Fruit fly (Drosophila melanogaster) whole organism, prepupa: ENCODE measurements around the gene Hyls1.

Source experiments
- Blimp-1 ChIP-seq: fragments of 200-800 bp; sonication (Bioruptor generic); optimal IDR thresholded peaks from 3 replicates; lab custom pipeline; 2017; ENCODE audit warnings: missing biosample characterization, missing genetic modification characterization, mild to moderate bottlenecking, moderate library complexity, missing genetic modification reagents
- CG10631 ChIP-seq: fragments of 200-800 bp; sonication (Bioruptor generic); optimal IDR thresholded peaks from 2 replicates; lab custom pipeline; 2016; ENCODE audit warnings: missing biosample characterization, missing genetic modification characterization
- CG11762 ChIP-seq: fragments of 200-800 bp; sonication (Bioruptor generic); optimal IDR thresholded peaks from 3 replicates; lab custom pipeline; 2016; ENCODE audit warnings: missing biosample characterization, missing genetic modification characterization; ENCODE audit not compliant: insufficient read depth
- CG11902 ChIP-seq: fragments of 200-800 bp; sonication (Bioruptor generic); optimal IDR thresholded peaks from 3 replicates; lab custom pipeline; 2016; ENCODE audit warnings: missing biosample characterization, missing genetic modification characterization
- CG15336 ChIP-seq: fragments of 200-800 bp; sonication (Bioruptor generic); IDR thresholded peaks from 2 replicates; pipeline ENCODE4 v1.3.6; 2022; ENCODE audit warnings: missing biosample characterization, missing genetic modification characterization
- CG1621 ChIP-seq: fragments of 200-800 bp; sonication (Bioruptor generic); optimal IDR thresholded peaks from 3 replicates; lab custom pipeline; 2018; ENCODE audit warnings: missing biosample characterization, mild to moderate bottlenecking, missing genetic modification characterization
- CG16779 ChIP-seq: fragments of 200-800 bp; sonication (Bioruptor generic); optimal IDR thresholded peaks from 3 replicates; lab custom pipeline; 2017; ENCODE audit warnings: missing biosample characterization, mild to moderate bottlenecking, missing genetic modification characterization
- CG3032 ChIP-seq: fragments of 200-800 bp; optimal IDR thresholded peaks from 2 replicates; lab custom pipeline; 2019; ENCODE audit warnings: missing biosample characterization, mild to moderate bottlenecking, missing genetic modification characterization, moderate library complexity
- CG31627 ChIP-seq: fragments of 200-800 bp; sonication (Bioruptor generic); optimal IDR thresholded peaks from 3 replicates; lab custom pipeline; 2016; ENCODE audit warnings: missing biosample characterization, missing genetic modification characterization
- CG34406 ChIP-seq: fragments of 200-800 bp; sonication (Bioruptor generic); optimal IDR thresholded peaks from 3 replicates; lab custom pipeline; 2016; ENCODE audit warnings: missing biosample characterization, missing genetic modification characterization
- CG3919 ChIP-seq: fragments of 200-800 bp; sonication (Bioruptor generic); optimal IDR thresholded peaks from 3 replicates; lab custom pipeline; 2016; ENCODE audit warnings: missing biosample characterization, missing genetic modification characterization
- CG4318 ChIP-seq: fragments of 200-800 bp; sonication (Bioruptor generic); optimal IDR thresholded peaks from 3 replicates; lab custom pipeline; 2017; ENCODE audit warnings: missing biosample characterization, mild to moderate bottlenecking, missing genetic modification characterization
- CG6163 ChIP-seq: fragments of 200-800 bp; sonication (Bioruptor generic); IDR thresholded peaks from 3 replicates; pipeline ENCODE4 v1.3.6; 2022; ENCODE audit warnings: missing biosample characterization, missing genetic modification characterization
- CG6792 ChIP-seq: fragments of 200-800 bp; sonication (Bioruptor generic); optimal IDR thresholded peaks from 3 replicates; lab custom pipeline; 2016; ENCODE audit warnings: missing biosample characterization, missing genetic modification characterization
- CG6854 ChIP-seq: fragments of 200-800 bp; sonication (Bioruptor generic); optimal IDR thresholded peaks from 2 replicates; lab custom pipeline; 2017; ENCODE audit warnings: missing biosample characterization, mild to moderate bottlenecking, missing genetic modification characterization
- CG7368 ChIP-seq: fragments of 200-800 bp; sonication (Bioruptor generic); optimal IDR thresholded peaks from 3 replicates; lab custom pipeline; 2016; ENCODE audit warnings: missing biosample characterization, missing genetic modification characterization
- CG8319 ChIP-seq: fragments of 200-800 bp; sonication (Bioruptor generic); optimal IDR thresholded peaks from 3 replicates; lab custom pipeline; 2016; ENCODE audit warnings: missing biosample characterization, missing genetic modification characterization
- CG8632 ChIP-seq: fragments of 200-800 bp; sonication (Bioruptor generic); optimal IDR thresholded peaks from 3 replicates; lab custom pipeline; 2016; ENCODE audit warnings: missing biosample characterization, missing genetic modification characterization
- CG9139 ChIP-seq: fragments of 200-800 bp; sonication (Bioruptor generic); optimal IDR thresholded peaks from 3 replicates; lab custom pipeline; 2017; ENCODE audit warnings: missing biosample characterization, mild to moderate bottlenecking, missing genetic modification characterization
- Eip93F ChIP-seq: fragments of 200-800 bp; sonication (Bioruptor generic); optimal IDR thresholded peaks from 2 replicates; lab custom pipeline; 2016; ENCODE audit warnings: missing biosample characterization, mild to moderate bottlenecking, missing genetic modification characterization
- Ets21C ChIP-seq: fragments of 200-800 bp; sonication (Bioruptor generic); optimal IDR thresholded peaks from 3 replicates; lab custom pipeline; 2016; ENCODE audit warnings: missing biosample characterization, missing genetic modification characterization
- Ets96B ChIP-seq: fragments of 200-800 bp; optimal IDR thresholded peaks from 2 replicates; lab custom pipeline; 2019; ENCODE audit warnings: missing biosample characterization, mild to moderate bottlenecking, missing genetic modification characterization, moderate library complexity
- Gug ChIP-seq: fragments of 200-800 bp; sonication (Bioruptor generic); IDR thresholded peaks from 2 replicates; pipeline ENCODE4 v1.3.6; 2022; ENCODE audit warnings: missing biosample characterization, missing genetic modification characterization
- Hr39 ChIP-seq: fragments of 200-800 bp; sonication (Bioruptor generic); optimal IDR thresholded peaks from 2 replicates; lab custom pipeline; 2016; ENCODE audit warnings: missing biosample characterization, missing genetic modification characterization
- Hr4 ChIP-seq: fragments of 200-800 bp; sonication (Bioruptor generic); optimal IDR thresholded peaks from 3 replicates; lab custom pipeline; 2016; ENCODE audit warnings: missing biosample characterization, missing genetic modification characterization
- Lpt ChIP-seq: fragments of 200-800 bp; sonication (Bioruptor generic); optimal IDR thresholded peaks from 3 replicates; lab custom pipeline; 2016; ENCODE audit warnings: missing biosample characterization, missing genetic modification characterization
- Met ChIP-seq: fragments of 200-800 bp; sonication (Bioruptor generic); optimal IDR thresholded peaks from 3 replicates; lab custom pipeline; 2016; ENCODE audit warnings: missing biosample characterization, missing genetic modification characterization
- OdsH ChIP-seq: fragments of 200-800 bp; sonication (Bioruptor generic); optimal IDR thresholded peaks from 3 replicates; lab custom pipeline; 2016; ENCODE audit warnings: missing biosample characterization, missing genetic modification characterization
- Smox ChIP-seq: fragments of 200-800 bp; sonication (Bioruptor generic); optimal IDR thresholded peaks from 3 replicates; lab custom pipeline; 2016; ENCODE audit warnings: missing biosample characterization, missing genetic modification characterization
- Sox15 ChIP-seq: fragments of 200-800 bp; sonication (Bioruptor generic); optimal IDR thresholded peaks from 3 replicates; lab custom pipeline; 2016; ENCODE audit warnings: missing biosample characterization, missing genetic modification characterization
- achi ChIP-seq: fragments of 200-800 bp; sonication (Bioruptor generic); optimal IDR thresholded peaks from 3 replicates; lab custom pipeline; 2016; ENCODE audit warnings: missing biosample characterization, missing genetic modification characterization
- cyc ChIP-seq: fragments of 200-800 bp; sonication (Bioruptor generic); optimal IDR thresholded peaks from 3 replicates; lab custom pipeline; 2016; ENCODE audit warnings: missing biosample characterization, missing genetic modification characterization
- dac ChIP-seq: fragments of 200-800 bp; sonication (Bioruptor generic); optimal IDR thresholded peaks from 2 replicates; lab custom pipeline; 2017; ENCODE audit warnings: missing biosample characterization, mild to moderate bottlenecking, missing genetic modification characterization
- dsx ChIP-seq: fragments of 200-800 bp; optimal IDR thresholded peaks from 3 replicates; lab custom pipeline; 2019; ENCODE audit warnings: missing biosample characterization, mild to moderate bottlenecking, missing genetic modification characterization, moderate library complexity; ENCODE audit not compliant: poor library complexity, severe bottlenecking
- eg ChIP-seq: fragments of 200-800 bp; sonication (Bioruptor generic); IDR thresholded peaks from 3 replicates; pipeline ENCODE4 v1.3.6; 2022; ENCODE audit warnings: missing biosample characterization, missing genetic modification characterization
- esn ChIP-seq: fragments of 200-800 bp; sonication (Bioruptor generic); optimal IDR thresholded peaks from 2 replicates; lab custom pipeline; 2016; ENCODE audit warnings: missing biosample characterization, mild to moderate bottlenecking, missing genetic modification characterization, moderate library complexity
- fd59A ChIP-seq: fragments of 200-800 bp; sonication (Bioruptor generic); optimal IDR thresholded peaks from 2 replicates; lab custom pipeline; 2017; ENCODE audit warnings: missing biosample characterization, mild to moderate bottlenecking, missing genetic modification characterization, missing genetic modification reagents
- fd85E ChIP-seq: fragments of 200-800 bp; sonication (Bioruptor generic); optimal IDR thresholded peaks from 3 replicates; lab custom pipeline; 2016; ENCODE audit warnings: missing biosample characterization, missing genetic modification characterization
- fkh ChIP-seq: fragments of 200-800 bp; sonication (Bioruptor generic); optimal IDR thresholded peaks from 3 replicates; lab custom pipeline; 2017; ENCODE audit warnings: missing biosample characterization, mild to moderate bottlenecking, missing genetic modification characterization, moderate library complexity
- lz ChIP-seq: fragments of 200-800 bp; sonication (Bioruptor generic); optimal IDR thresholded peaks from 3 replicates; lab custom pipeline; 2016; ENCODE audit warnings: missing biosample characterization, missing genetic modification characterization
- net ChIP-seq: fragments of 200-800 bp; sonication (Bioruptor generic); optimal IDR thresholded peaks from 3 replicates; lab custom pipeline; 2016; ENCODE audit warnings: missing biosample characterization, missing genetic modification characterization
- salr ChIP-seq, 2 experiments: fragments of 200-800 bp; sonication (Bioruptor generic); optimal IDR thresholded peaks; 3 replicates each; lab custom pipeline; 2016 to 2018; ENCODE audit warnings: missing biosample characterization in 2 of 2, missing genetic modification characterization in 2 of 2, mild to moderate bottlenecking in 1 of 2
- spab ChIP-seq: fragments of 200-800 bp; sonication (Bioruptor generic); optimal IDR thresholded peaks from 2 replicates; lab custom pipeline; 2017; ENCODE audit warnings: missing biosample characterization, mild to moderate bottlenecking, missing genetic modification characterization, missing genetic modification reagents
- ss ChIP-seq, 2 experiments: fragments of 200-800 bp; sonication (Bioruptor generic); optimal IDR thresholded peaks; 2 replicates in 1 of 2; 3 replicates in 1 of 2; lab custom pipeline; 2017 to 2018; ENCODE audit warnings: mild to moderate bottlenecking in 2 of 2, missing biosample characterization in 2 of 2, missing genetic modification characterization in 2 of 2, moderate library complexity in 1 of 2
- svp ChIP-seq: fragments of 200-800 bp; sonication (Bioruptor generic); peaks from one replicate; lab custom pipeline; 2016; ENCODE audit warnings: missing biosample characterization, missing genetic modification characterization

Hyls1 gene

DNA sequence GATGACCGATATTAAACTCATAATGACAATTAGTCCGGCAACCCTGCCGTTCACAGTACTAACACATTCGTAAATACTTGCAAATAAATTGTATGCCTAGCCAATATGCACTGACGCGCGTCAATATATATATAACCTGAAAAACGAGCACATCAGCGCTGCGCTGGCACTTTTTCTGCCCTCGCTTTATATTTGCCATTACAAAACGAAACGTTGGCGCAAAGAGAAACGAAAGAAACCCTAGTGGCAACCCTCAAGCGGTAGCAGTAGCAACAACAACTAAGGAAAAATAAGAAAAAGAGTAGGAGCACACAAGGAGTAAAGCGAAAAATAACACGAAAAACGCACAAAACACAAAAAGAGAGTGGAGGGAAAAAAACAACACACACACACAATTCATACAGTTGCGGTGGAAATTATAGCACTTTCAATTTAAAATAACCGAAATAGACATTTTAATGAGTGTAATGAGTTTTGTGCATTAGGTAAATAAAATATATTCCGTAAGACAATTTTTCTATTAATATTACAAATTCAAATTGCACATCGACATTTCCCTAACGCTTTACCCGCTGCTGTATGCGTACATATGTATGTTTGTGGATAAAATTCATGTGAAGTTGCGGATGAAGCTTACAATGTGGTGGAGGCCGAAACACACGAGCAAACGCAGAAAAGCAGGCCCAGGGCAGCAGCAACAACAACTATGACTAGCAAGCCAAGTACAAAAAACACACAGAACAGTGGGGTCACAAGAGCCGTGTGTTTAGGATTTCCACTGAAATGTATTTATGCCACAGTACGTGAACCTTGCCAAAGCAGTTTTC is 1.5 kb downstream of the Hyls1 start (continued):
- peak; percentile 98 for TF ChIP-seq dac (GFP tag; lab: Kevin White, UChicago)
- TF ChIP-seq fkh (GFP tag; lab: Kevin White, UChicago), result peak; percentile 93
- peak; percentile 99 for TF ChIP-seq CG8632 (GFP tag; lab: Kevin White, UChicago)
- peak; percentile 99 for TF ChIP-seq CG31627 (GFP tag; lab: Kevin White, UChicago)
- peak; percentile 100 for TF ChIP-seq esn (GFP tag; lab: Kevin White, UChicago)
- peak; percentile 99 for TF ChIP-seq CG34406 (GFP tag; lab: Kevin White, UChicago)
- TF ChIP-seq eg (GFP tag; lab: Robert Waterston, UW), result peak; percentile 99
- TF ChIP-seq fd59A (GFP tag; lab: Kevin White, UChicago), result peak; percentile 99
- TF ChIP-seq CG11762 (GFP tag; lab: Kevin White, UChicago), result peak; percentile 99
- TF ChIP-seq Gug (GFP tag; lab: Robert Waterston, UW), result peak; percentile 98

DNA sequence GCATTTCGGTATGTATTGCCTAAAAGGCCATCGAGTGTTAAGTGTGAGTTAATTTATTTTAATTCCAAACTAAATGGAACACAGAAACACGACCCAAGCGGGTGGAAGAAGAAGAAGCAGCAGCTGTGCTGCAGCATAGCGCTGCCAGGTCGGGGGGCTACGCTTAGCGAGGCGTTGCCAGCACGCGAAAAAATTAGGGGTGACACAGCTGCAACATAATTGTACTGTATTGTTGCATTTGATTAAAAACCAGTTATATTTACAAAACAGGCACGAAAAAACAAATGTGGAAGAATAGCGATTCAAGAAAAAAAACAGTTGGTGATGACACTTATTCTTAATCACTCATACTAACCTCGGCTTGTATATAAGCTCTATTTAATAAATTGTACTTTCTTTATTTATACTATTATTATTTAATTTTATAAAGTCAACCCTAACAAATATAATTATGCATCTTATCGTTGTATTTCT is 2.2 kb downstream of the Hyls1 start:
- TF ChIP-seq Sox15 (GFP tag; lab: Kevin White, UChicago) (peak; percentile 76), CG11762 (GFP tag; lab: Kevin White, UChicago) (peak; percentile 66), CG11902 (peak; percentile 64), CG8632 (GFP tag; lab: Kevin White, UChicago) (peak; percentile 53), Gug (GFP tag; lab: Robert Waterston, UW) (peak; percentile 61; the same call in 1 of the 2 replicates), esn (GFP tag; lab: Kevin White, UChicago) (peak; percentile 86), dac (GFP tag; lab: Kevin White, UChicago) (no peak), lz (GFP tag; lab: Kevin White, UChicago) (peak; percentile 80), OdsH (GFP tag; lab: Kevin White, UChicago) (peak; percentile 76), dsx (GFP tag; lab: Kevin White, UChicago) (peak; percentile 50), ss (GFP tag; optimal IDR thresholded peaks at IDR 0.05; lab: Kevin White, UChicago) (no peak), CG8319 (GFP tag; lab: Kevin White, UChicago) (peak; percentile 51), CG6854 (GFP tag; lab: Kevin White, UChicago) (peak; percentile 37), fd59A (GFP tag; lab: Kevin White, UChicago) (peak; percentile 40), Blimp-1 (GFP tag; lab: Kevin White, UChicago) (peak; percentile 51), CG10631 (GFP tag; lab: Kevin White, UChicago) (peak; percentile 76), CG9139 (GFP tag; lab: Kevin White, UChicago) (peak; percentile 6), CG3919 (no peak), CG3032 (no peak), eg (GFP tag; lab: Robert Waterston, UW) (peak; percentile 81), fd85E (GFP tag; lab: Kevin White, UChicago) (peak; percentile 16), achi (GFP tag; lab: Kevin White, UChicago) (peak; percentile 74), Ets96B (peak; percentile 30), CG1621 (tag; lab: Kevin White, UChicago) (no peak), Eip93F (GFP tag; lab: Kevin White, UChicago) (peak; percentile 48), Met (GFP tag; lab: Kevin White, UChicago) (peak; percentile 80), Lpt (GFP tag; lab: Kevin White, UChicago) (no peak), CG31627 (GFP tag; lab: Kevin White, UChicago) (peak; percentile 84), net (no peak), cyc (GFP tag; lab: Kevin White, UChicago) (peak; percentile 82), CG6792 (GFP tag; lab: Kevin White, UChicago) (peak; percentile 41), CG15336 (GFP tag; lab: Robert Waterston, UW) (peak; percentile 50), Smox (GFP tag; lab: Kevin White, UChicago) (peak; percentile 78), Hr39 (peak; percentile 88), CG16779 (tag; lab: Kevin White, UChicago) (no peak), CG7368 (GFP tag; lab: Kevin White, UChicago) (peak; percentile 46), spab (GFP tag; lab: Kevin White, UChicago) (peak; percentile 30), CG6163 (GFP tag; lab: Robert Waterston, UW) (peak; percentile 77), Hr4 (GFP tag; lab: Kevin White, UChicago) (peak; percentile 59), Ets21C (peak; percentile 83), CG34406 (GFP tag; lab: Kevin White, UChicago) (peak; percentile 73), salr (GFP tag; optimal IDR thresholded peaks at IDR 0.05; lab: Kevin White, UChicago) (no peak), svp (GFP tag; lab: Kevin White, UChicago) (peak; percentile 86), CG4318 (GFP tag; lab: Kevin White, UChicago) (peak; percentile 75)
